Worm (Caenorhabditis elegans): ENCODE measurements around the gene nhr-176.

nhr-176 gene

ce11 chrV:16024917-16025316 is 46.2 kb upstream of the nhr-176 start:
- no peak for TF ChIP-seq elt-3 (tag; optimal IDR thresholded peaks at IDR 0.05)
- no peak for TF ChIP-seq gmeb-1 (tag; optimal IDR thresholded peaks at IDR 0.05)
- no peak for TF ChIP-seq F13H6.1 (tag; optimal IDR thresholded peaks at IDR 0.05)
- no peak for TF ChIP-seq ztf-11 (tag; optimal IDR thresholded peaks at IDR 0.05)
- TF ChIP-seq nhr-23 (tag; optimal IDR thresholded peaks at IDR 0.05): no peak
- no peak for TF ChIP-seq snpc-4 (tag; optimal IDR thresholded peaks at IDR 0.05)
- no peak for TF ChIP-seq unc-39 (tag; optimal IDR thresholded peaks at IDR 0.05)
- no peak for TF ChIP-seq C34F6.9 (tag; optimal IDR thresholded peaks at IDR 0.05)
- no peak for TF ChIP-seq crh-2 (tag; optimal IDR thresholded peaks at IDR 0.05)

ce11 chrV:16029237-16029636 is 41.9 kb upstream of the nhr-176 start:
- no peak for TF ChIP-seq ztf-11 (tag; optimal IDR thresholded peaks at IDR 0.05)
- no peak for TF ChIP-seq unc-39 (tag; optimal IDR thresholded peaks at IDR 0.05)
- no peak for TF ChIP-seq fos-1 (tag; optimal IDR thresholded peaks at IDR 0.05)
- no peak for TF ChIP-seq sma-9 (GFP tag; optimal IDR thresholded peaks at IDR 0.05)
- no peak for TF ChIP-seq sma-9 (tag; optimal IDR thresholded peaks at IDR 0.05)
- no peak for TF ChIP-seq ztf-4 (tag; optimal IDR thresholded peaks at IDR 0.05)
- no peak for TF ChIP-seq skn-1 (tag; optimal IDR thresholded peaks at IDR 0.05)
- TF ChIP-seq lin-39 (tag; optimal IDR thresholded peaks at IDR 0.05): no peak
- TF ChIP-seq nhr-23 (tag; optimal IDR thresholded peaks at IDR 0.05): no peak
- no peak for TF ChIP-seq egl-27 (tag; optimal IDR thresholded peaks at IDR 0.05)
- TF ChIP-seq nhr-25 (tag; optimal IDR thresholded peaks at IDR 0.05): no peak
- TF ChIP-seq nhr-11 (tag; optimal IDR thresholded peaks at IDR 0.05): no peak
- no peak for TF ChIP-seq unc-55 (GFP tag; optimal IDR thresholded peaks at IDR 0.05)
- TF ChIP-seq lsy-2 (tag; optimal IDR thresholded peaks at IDR 0.05): no peak
- TF ChIP-seq ceh-82 (tag; optimal IDR thresholded peaks at IDR 0.05): no peak

- TF ChIP-seq nhr-77 (tag; optimal IDR thresholded peaks at IDR 0.05) (no peak), ZK546.5 (tag; optimal IDR thresholded peaks at IDR 0.05) (no peak), peb-1 (tag; optimal IDR thresholded peaks at IDR 0.05) (no peak), lin-39 (tag; optimal IDR thresholded peaks at IDR 0.05) (no peak), unc-55 (GFP tag; optimal IDR thresholded peaks at IDR 0.05) (no peak), F13H6.1 (tag; optimal IDR thresholded peaks at IDR 0.05) (no peak), dmd-4 (tag; optimal IDR thresholded peaks at IDR 0.05) (no peak)
Measured at ce11 chrV:16031571-16031970, 39.6 kb upstream of the nhr-176 start, which contains the start of gene T10C6.7. Gene T10C6.7, minus strand, starts transcription at chrV:16031713.

- no peak for TF ChIP-seq mab-5 (tag; optimal IDR thresholded peaks at IDR 0.05)
- TF ChIP-seq nhr-12 (tag; optimal IDR thresholded peaks at IDR 0.05): no peak
- no peak for TF ChIP-seq ztf-4 (tag; optimal IDR thresholded peaks at IDR 0.05)
- no peak for TF ChIP-seq sem-4 (tag; optimal IDR thresholded peaks at IDR 0.05)
- no peak for TF ChIP-seq nhr-11 (tag; optimal IDR thresholded peaks at IDR 0.05)
- TF ChIP-seq nhr-6 (tag; optimal IDR thresholded peaks at IDR 0.05): no peak
- no peak for TF ChIP-seq R02D3.7 (tag; optimal IDR thresholded peaks at IDR 0.05)
- no peak for TF ChIP-seq nhr-77 (tag; optimal IDR thresholded peaks at IDR 0.05)
- no peak for TF ChIP-seq Y55F3AM.14 (GFP tag; optimal IDR thresholded peaks at IDR 0.05)
- no peak for TF ChIP-seq ceh-16 (tag; optimal IDR thresholded peaks at IDR 0.05)
- no peak for TF ChIP-seq unc-55 (GFP tag; optimal IDR thresholded peaks at IDR 0.05)
- no peak for TF ChIP-seq nhr-129 (tag; optimal IDR thresholded peaks at IDR 0.05)
- no peak for TF ChIP-seq fos-1 (tag; optimal IDR thresholded peaks at IDR 0.05)
Measured at ce11 chrV:16032761-16033160, 38.4 kb upstream of the nhr-176 start, which contains the start of gene T10C6.16. Gene T10C6.16, minus strand, starts transcription at chrV:16033005.

ce11 chrV:16033491-16033890 is 37.6 kb upstream of the nhr-176 start:
- TF ChIP-seq lin-39 (tag; optimal IDR thresholded peaks at IDR 0.05) (no peak), unc-55 (GFP tag; optimal IDR thresholded peaks at IDR 0.05) (no peak), unc-62 (GFP tag; optimal IDR thresholded peaks at IDR 0.05) (no peak), lsy-2 (tag; optimal IDR thresholded peaks at IDR 0.05) (no peak), crh-2 (tag; optimal IDR thresholded peaks at IDR 0.05) (no peak), Y55F3AM.14 (GFP tag; optimal IDR thresholded peaks at IDR 0.05) (no peak), R02D3.7 (tag; optimal IDR thresholded peaks at IDR 0.05) (no peak), nhr-237 (tag; optimal IDR thresholded peaks at IDR 0.05) (no peak), nhr-23 (tag; optimal IDR thresholded peaks at IDR 0.05) (no peak), nhr-6 (tag; optimal IDR thresholded peaks at IDR 0.05) (no peak), nhr-77 (tag; optimal IDR thresholded peaks at IDR 0.05) (no peak), ZK546.5 (tag; optimal IDR thresholded peaks at IDR 0.05) (no peak), gmeb-1 (tag; optimal IDR thresholded peaks at IDR 0.05) (no peak)
